Worm (Caenorhabditis elegans): ENCODE results near the gene C16D2.3.
A peak's percentile ranks its signal among the peaks of the same experiment; 100 is the strongest.

C16D2.3 gene

ce11 chrII:9097302-9097701 lies 40.6 kb upstream of the C16D2.3 start:
- TF ChIP-seq nfya-2 (GFP tag; IDR thresholded peaks at IDR 0.05) (no peak), madf-10 (tag; optimal IDR thresholded peaks at IDR 0.05) (no peak), mcd-1 (GFP tag; IDR thresholded peaks at IDR 0.05) (no peak), K12H6.12 (tag; optimal IDR thresholded peaks at IDR 0.05) (no peak), hmg-1.2 (GFP tag; IDR thresholded peaks at IDR 0.05) (no peak), attf-5 (GFP tag; optimal IDR thresholded peaks at IDR 0.05) (no peak), lag-1 (GFP tag; IDR thresholded peaks at IDR 0.05) (no peak), F33H1.4 (GFP tag; IDR thresholded peaks at IDR 0.05) (no peak), K11D2.4 (GFP tag; IDR thresholded peaks at IDR 0.05) (no peak), aptf-2 (GFP tag; conservative IDR thresholded peaks at IDR 0.05) (no peak), F10E7.11 (tag; optimal IDR thresholded peaks at IDR 0.05) (no peak), ztf-26 (tag; optimal IDR thresholded peaks at IDR 0.05) (no peak), lsl-1 (GFP tag; optimal IDR thresholded peaks at IDR 0.05) (no peak), F52B5.7 (tag; optimal IDR thresholded peaks at IDR 0.05) (no peak), chd-7 (tag; optimal IDR thresholded peaks at IDR 0.05) (no peak), lin-54 (GFP tag; optimal IDR thresholded peaks at IDR 0.05) (no peak), madf-3 (GFP tag; IDR thresholded peaks at IDR 0.05) (no peak), B0035.1 (tag; optimal IDR thresholded peaks at IDR 0.05) (no peak), nhr-80 (tag; optimal IDR thresholded peaks at IDR 0.05) (no peak), hmg-20 (GFP tag; IDR thresholded peaks at IDR 0.05) (no peak)

ce11 chrII:9098505-9098904 lies 39.4 kb upstream of the C16D2.3 start, which contains the start of gene clh-5:
TSS of gene clh-5 (minus strand) at chrII:9098605.
- TF ChIP-seq lin-26 (GFP tag; IDR thresholded peaks at IDR 0.05) (no peak), dpl-1 (GFP tag; optimal IDR thresholded peaks at IDR 0.05) (no peak), ceh-58 (GFP tag; IDR thresholded peaks at IDR 0.05) (no peak), Y53G8AR.9 (GFP tag; conservative IDR thresholded peaks at IDR 0.05) (no peak), mcd-1 (GFP tag; IDR thresholded peaks at IDR 0.05) (no peak), ztf-3 (GFP tag; optimal IDR thresholded peaks at IDR 0.05) (no peak), rpc-1 (optimal IDR thresholded peaks at IDR 0.05) (no peak), rpc-1 (tag; optimal IDR thresholded peaks at IDR 0.05) (no peak), egl-44 (GFP tag; IDR thresholded peaks at IDR 0.05) (no peak), snpc-1.1 (tag; optimal IDR thresholded peaks at IDR 0.05; ENCODE audit: insufficient read depth) (no peak), snpc-3.4 (tag; optimal IDR thresholded peaks at IDR 0.05) (no peak), F57C9.4 (tag; optimal IDR thresholded peaks at IDR 0.05) (no peak), mes-4 (tag; optimal IDR thresholded peaks at IDR 0.05) (no peak), B0035.1 (tag; optimal IDR thresholded peaks at IDR 0.05) (no peak), nfya-2 (GFP tag; IDR thresholded peaks at IDR 0.05) (no peak), ztf-26 (tag; optimal IDR thresholded peaks at IDR 0.05) (no peak), ekl-4 (GFP tag; IDR thresholded peaks at IDR 0.05) (no peak), dox-1 (GFP tag; IDR thresholded peaks at IDR 0.05) (no peak), hlh-12 (tag; optimal IDR thresholded peaks at IDR 0.05) (no peak)

DNA sequence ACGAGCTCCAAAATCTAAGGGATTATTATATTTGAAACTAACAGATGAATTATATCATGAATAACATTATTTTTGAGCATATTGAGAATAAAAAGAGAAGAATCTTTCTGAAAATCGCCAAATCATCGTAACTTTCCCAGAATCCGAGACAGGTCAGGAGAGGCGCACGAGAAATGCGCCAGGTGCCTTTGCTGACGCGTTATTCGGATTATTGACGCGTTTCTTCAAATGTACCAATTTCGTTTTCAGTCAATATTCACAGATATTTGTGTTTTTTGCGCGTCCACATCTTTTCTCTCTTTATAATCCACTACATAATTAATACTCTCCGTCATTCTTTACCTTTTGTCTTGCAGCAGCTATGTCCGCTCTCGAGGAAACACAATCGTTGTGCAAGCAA lies 38.9 kb upstream of the C16D2.3 start, which contains the start of gene T24H10.1:
Gene T24H10.1 (plus strand): TSS at position 355 of the 400 bp plus-strand sequence.
- no peak for TF ChIP-seq F57C9.4 (tag; optimal IDR thresholded peaks at IDR 0.05)
- no peak for TF ChIP-seq rec-8 (tag; optimal IDR thresholded peaks at IDR 0.05)
- TF ChIP-seq gei-17 (GFP tag; optimal IDR thresholded peaks at IDR 0.05), result no peak
- TF ChIP-seq snpc-1.3 (tag; optimal IDR thresholded peaks at IDR 0.05; ENCODE audit: insufficient read depth), result no peak
- TF ChIP-seq cebp-1 (GFP tag; IDR thresholded peaks at IDR 0.05), result no peak
- TF ChIP-seq cebp-1 (tag; optimal IDR thresholded peaks at IDR 0.05), result peak; percentile 69
- TF ChIP-seq hlh-26 (GFP tag; conservative IDR thresholded peaks at IDR 0.05), result no peak
- no peak for TF ChIP-seq nhr-90 (tag; optimal IDR thresholded peaks at IDR 0.05)
- TF ChIP-seq mel-28 (tag; optimal IDR thresholded peaks at IDR 0.05; ENCODE audit: borderline replicate concordance), result no peak
- TF ChIP-seq zim-3 (tag; optimal IDR thresholded peaks at IDR 0.05), result no peak
- TF ChIP-seq aptf-2 (GFP tag; conservative IDR thresholded peaks at IDR 0.05), result no peak
- TF ChIP-seq snpc-1.1 (tag; optimal IDR thresholded peaks at IDR 0.05; ENCODE audit: insufficient read depth), result no peak
- TF ChIP-seq die-1 (tag; optimal IDR thresholded peaks at IDR 0.05), result no peak
- no peak for TF ChIP-seq fkh-3 (tag; optimal IDR thresholded peaks at IDR 0.05)
- TF ChIP-seq Y53F4B.3 (GFP tag; IDR thresholded peaks at IDR 0.05), result no peak
- no peak for TF ChIP-seq lag-1 (GFP tag; IDR thresholded peaks at IDR 0.05)
- no peak for TF ChIP-seq nhr-27 (tag; optimal IDR thresholded peaks at IDR 0.05)

All from whole organism, young adult.